Fruit fly (Drosophila melanogaster): ENCODE data around the gene CG8004.

The CG8004 gene

dm6 chr3L:19908201-19909127 lies 19.8 kb downstream of the CG8004 start (continued):
- TF ChIP-seq CG1603 (tag; optimal IDR thresholded peaks at IDR 0.05) (no peak), CG14667 (GFP tag; IDR thresholded peaks at IDR 0.05) (no peak), D19B (GFP tag; optimal IDR thresholded peaks at IDR 0.05) (no peak), Fer2 (tag; optimal IDR thresholded peaks at IDR 0.05) (no peak), CG7987 (GFP tag; optimal IDR thresholded peaks at IDR 0.05) (no peak), Xrp1 (GFP tag; IDR thresholded peaks at IDR 0.05) (no peak; the same call in 1 of the 2 replicates), C15 (GFP tag; IDR thresholded peaks at IDR 0.05) (no peak), Dip2 (GFP tag; IDR thresholded peaks at IDR 0.05) (no peak), pb (GFP tag; optimal IDR thresholded peaks at IDR 0.05) (no peak), CG2202 (tag; optimal IDR thresholded peaks at IDR 0.05) (no peak), CG17359 (tag; optimal IDR thresholded peaks at IDR 0.05) (no peak), zen (tag; optimal IDR thresholded peaks at IDR 0.05) (no peak), Asciz (GFP tag; optimal IDR thresholded peaks at IDR 0.05) (peak; percentile 8), unc-4 (GFP tag; IDR thresholded peaks at IDR 0.05; ENCODE audit: partially characterized antibody) (no peak), tgo (GFP tag; IDR thresholded peaks at IDR 0.05) (no peak), CG1024 (GFP tag; IDR thresholded peaks at IDR 0.05) (no peak), CG33213 (GFP tag; optimal IDR thresholded peaks at IDR 0.05) (no peak), disco-r (GFP tag; optimal IDR thresholded peaks at IDR 0.05) (no peak), kay (GFP tag; optimal IDR thresholded peaks at IDR 0.05) (no peak), ken (GFP tag; IDR thresholded peaks at IDR 0.05) (no peak), CG5180 (GFP tag; optimal IDR thresholded peaks at IDR 0.05) (no peak), HHEX (GFP tag; optimal IDR thresholded peaks at IDR 0.05) (no peak), sr (GFP tag; IDR thresholded peaks at IDR 0.05) (peak; percentile 96), CG11560 (tag; IDR thresholded peaks at IDR 0.05) (no peak), tio (GFP tag; optimal IDR thresholded peaks at IDR 0.05) (no peak), lov (optimal IDR thresholded peaks at IDR 0.05) (no peak), lov (GFP tag; IDR thresholded peaks at IDR 0.05) (peak; percentile 50; the same call in 1 of the 3 replicates), row (GFP tag; IDR thresholded peaks at IDR 0.05) (no peak), Hr39 (optimal IDR thresholded peaks at IDR 0.05) (no peak), emc (GFP tag; optimal IDR thresholded peaks at IDR 0.05) (no peak), Opbp (GFP tag; IDR thresholded peaks at IDR 0.05; ENCODE audit: partially characterized antibody) (no peak), CG5245 (GFP tag; optimal IDR thresholded peaks at IDR 0.05) (no peak), CG10462 (GFP tag; optimal IDR thresholded peaks at IDR 0.05) (no peak), CG4617 (GFP tag; optimal IDR thresholded peaks at IDR 0.05; ENCODE audit: borderline replicate concordance) (no peak), CG8478 (optimal IDR thresholded peaks at IDR 0.05) (no peak), CG15601 (tag; optimal IDR thresholded peaks at IDR 0.05) (no peak), Hmr (GFP tag; optimal IDR thresholded peaks at IDR 0.05) (no peak), CG9437 (GFP tag; optimal IDR thresholded peaks at IDR 0.05) (no peak), jumu (GFP tag; optimal IDR thresholded peaks at IDR 0.05) (no peak), mam (GFP tag; optimal IDR thresholded peaks at IDR 0.05) (no peak), CG10274 (GFP tag; optimal IDR thresholded peaks at IDR 0.05) (no peak), CG32767 (GFP tag; IDR thresholded peaks at IDR 0.05) (peak; percentile 6; the same call in 1 of the 2 replicates), CG6813 (GFP tag; optimal IDR thresholded peaks at IDR 0.05) (no peak), cg (GFP tag; optimal IDR thresholded peaks at IDR 0.05) (peak; percentile 87), MBD-R2 (GFP tag; IDR thresholded peaks at IDR 0.05) (no peak), pfk (GFP tag; optimal IDR thresholded peaks at IDR 0.05) (no peak), CG10543 (GFP tag; optimal IDR thresholded peaks at IDR 0.05) (peak; percentile 12), dysf (GFP tag; IDR thresholded peaks at IDR 0.05) (no peak), CG2875 (GFP tag; optimal IDR thresholded peaks at IDR 0.05) (no peak), bbx (GFP tag; IDR thresholded peaks at IDR 0.05; ENCODE audit: partially characterized antibody) (0 out of 2 replicates have a peak, but pooled peaks have one; percentile 34)
